Worm (Caenorhabditis elegans): ENCODE measurements around the gene C01G6.4.

Gene C01G6.4

DNA sequence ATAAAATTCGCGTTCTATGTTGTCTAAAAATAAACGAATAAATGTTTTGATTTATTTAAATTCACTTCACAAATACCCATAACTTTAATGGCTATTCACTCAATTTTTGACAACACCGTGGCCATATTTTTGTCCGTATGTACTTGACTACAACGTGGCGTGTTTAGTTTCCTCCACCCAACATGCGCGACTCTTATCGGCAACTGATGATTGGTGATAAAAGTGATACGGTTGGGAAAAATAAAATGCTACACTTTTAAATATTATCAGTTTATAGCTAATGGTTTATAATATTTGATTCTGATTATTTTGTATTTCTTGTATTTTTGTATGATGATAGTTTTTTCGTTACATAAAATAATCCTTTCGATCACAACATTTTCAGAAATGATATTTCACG is 18.8 kb upstream of the C01G6.4 start, which contains the start of gene acs-7:
TSS of gene acs-7 (plus strand) at position 386 of the 400 bp plus-strand sequence.
- no peak for TF ChIP-seq unc-62 (GFP tag; optimal IDR thresholded peaks at IDR 0.05)

DNA sequence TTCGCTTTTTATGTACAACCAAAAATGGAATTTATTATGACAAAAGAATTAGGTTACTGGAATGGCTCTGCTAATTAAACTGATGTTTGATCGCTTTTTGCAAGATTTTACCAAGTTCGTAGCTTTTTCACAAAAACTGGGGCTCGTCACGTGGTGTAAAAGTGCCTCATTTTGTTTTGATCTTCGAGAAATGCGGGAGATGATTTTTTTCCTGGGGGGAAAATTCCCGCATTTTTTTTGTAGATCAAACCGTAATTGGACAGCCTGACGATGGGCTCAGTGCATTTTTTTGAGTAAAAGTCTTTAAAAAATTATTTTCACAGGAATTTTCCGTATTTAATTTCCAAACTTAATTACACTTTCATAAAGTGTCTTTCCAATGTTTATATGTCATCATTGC is 16.3 kb upstream of the C01G6.4 start:
- no peak for TF ChIP-seq unc-62 (GFP tag; optimal IDR thresholded peaks at IDR 0.05)

DNA sequence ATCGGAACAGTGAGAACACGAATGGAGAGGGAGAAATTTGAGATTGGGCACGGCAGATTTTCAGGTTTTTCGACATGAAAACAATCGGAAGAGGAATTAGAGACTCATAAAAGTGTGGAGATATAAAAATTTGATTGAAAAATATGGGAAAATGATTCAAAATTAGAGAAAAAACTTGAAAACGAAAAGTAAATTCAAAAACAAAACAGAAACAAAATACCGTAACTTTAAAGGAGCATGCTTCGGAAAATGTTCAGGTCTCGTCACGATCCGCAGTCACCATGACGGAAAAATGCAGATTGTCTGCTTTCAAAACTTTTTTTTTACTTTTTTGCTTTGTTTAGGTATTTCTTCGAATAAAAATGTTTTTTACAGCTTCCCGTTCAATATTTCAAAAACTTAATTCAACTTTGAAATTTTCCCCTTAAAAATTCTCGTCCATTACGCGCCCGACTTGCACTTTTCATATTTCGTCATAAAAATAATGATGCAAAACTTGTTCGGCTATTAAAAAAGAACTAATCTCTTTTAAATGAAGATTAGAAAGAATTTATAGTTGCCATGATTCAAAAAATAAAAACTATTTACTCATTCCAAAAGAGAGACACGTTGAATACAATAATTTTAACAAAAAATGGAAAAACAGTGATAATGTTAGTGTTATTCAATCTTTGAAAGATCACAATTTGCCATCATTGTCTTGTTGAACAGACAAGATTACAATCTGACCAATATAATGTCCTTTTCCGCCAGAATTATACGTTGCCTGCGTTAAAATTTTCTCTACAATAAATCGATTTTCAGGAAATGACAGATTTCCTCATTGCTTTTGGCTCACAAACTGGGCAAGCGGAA is 12.6 kb upstream of the C01G6.4 start, which contains the start of gene mtrr-1:
TSS of gene mtrr-1 (plus strand) at position 805 of the 855 bp plus-strand sequence.
- no peak for TF ChIP-seq unc-62 (GFP tag; optimal IDR thresholded peaks at IDR 0.05)

DNA sequence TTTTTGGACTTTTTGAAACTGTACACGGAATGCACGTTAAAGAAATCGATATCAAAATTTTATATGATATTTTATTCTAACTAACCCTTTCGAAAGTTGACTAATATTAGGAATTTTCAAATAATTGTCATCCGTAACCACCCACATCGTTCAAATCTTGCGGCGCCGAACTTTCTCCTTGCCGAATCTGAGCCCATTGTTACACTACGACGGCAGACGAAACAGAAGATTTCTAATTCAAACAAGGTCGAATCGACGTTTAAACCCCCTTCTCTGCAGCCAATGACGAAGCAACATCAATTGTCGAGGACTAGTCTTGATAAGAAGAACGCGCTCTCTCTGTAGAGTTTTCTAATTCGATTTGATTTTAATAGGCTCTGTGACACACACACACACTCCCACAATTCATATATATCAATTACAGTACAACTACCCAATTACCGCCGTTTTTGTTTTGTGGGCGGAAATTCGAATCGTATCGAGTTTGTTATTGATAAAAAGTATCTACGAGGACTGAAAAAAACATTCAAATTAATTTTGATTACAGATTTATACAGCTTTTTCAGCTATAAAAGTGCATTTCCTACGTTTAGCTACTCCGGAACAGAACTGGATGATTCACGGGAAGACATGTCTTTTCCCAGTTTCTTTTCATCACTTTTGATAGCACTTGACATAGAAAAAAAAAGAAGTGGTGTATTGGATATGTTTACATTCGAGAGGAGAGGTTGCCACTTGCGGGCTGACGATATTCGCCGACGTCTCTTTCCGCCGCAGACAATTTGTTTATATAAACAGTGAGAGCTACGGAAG is 11.7 kb upstream of the C01G6.4 start:
- TF ChIP-seq unc-62 (GFP tag; optimal IDR thresholded peaks at IDR 0.05), result no peak

DNA sequence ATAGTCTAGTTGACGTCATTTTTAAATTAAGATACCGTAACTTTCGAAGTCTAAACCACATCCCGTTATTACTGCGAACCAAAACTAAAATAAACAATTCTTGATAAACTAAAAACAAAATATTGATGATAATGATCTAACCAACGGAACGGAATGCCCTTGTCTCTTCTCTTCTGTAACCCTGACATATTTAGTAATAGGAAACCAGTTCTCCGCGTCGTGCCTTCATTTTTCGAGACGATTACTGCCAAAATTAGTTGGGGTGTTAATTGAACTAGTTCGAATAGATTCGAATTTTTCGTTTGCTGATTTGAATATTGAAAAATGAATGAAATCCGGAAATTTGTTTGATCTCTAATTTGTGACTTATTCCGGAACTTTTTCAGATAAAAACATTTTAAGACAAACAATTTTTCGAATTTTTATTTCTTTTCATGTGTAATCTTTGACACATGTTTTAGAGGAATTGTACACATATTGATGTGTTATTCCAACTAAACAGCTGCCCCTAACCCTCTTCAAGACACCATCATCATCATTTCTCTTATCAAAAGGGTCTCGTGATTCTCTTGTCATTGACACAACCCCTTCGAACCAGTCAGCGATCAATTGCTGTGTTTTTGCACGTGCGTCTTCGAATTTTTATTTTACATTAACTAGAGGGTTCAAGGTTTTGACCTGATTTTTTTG is 11.0 kb upstream of the C01G6.4 start:
- TF ChIP-seq unc-62 (GFP tag; optimal IDR thresholded peaks at IDR 0.05), result no peak

DNA sequence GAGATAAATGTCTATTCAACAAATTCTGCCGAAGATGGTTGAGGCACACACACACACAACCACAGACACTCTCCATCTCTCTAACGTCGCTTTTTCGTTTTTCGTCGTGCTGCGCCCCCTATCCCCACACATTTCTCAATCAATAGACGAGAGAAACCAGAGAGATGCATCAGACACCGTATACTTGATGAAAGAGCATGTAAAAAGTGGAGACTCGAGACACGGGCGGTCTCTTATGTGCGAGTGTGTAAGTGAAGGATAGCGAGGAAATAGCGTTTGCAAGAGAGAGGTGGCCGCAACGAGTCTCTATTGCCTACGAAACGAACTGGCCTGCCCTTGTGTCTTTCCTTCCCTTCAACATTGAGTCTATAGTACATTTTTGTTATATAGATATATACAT is 9.9 kb upstream of the C01G6.4 start:
- TF ChIP-seq unc-62 (GFP tag; optimal IDR thresholded peaks at IDR 0.05), result no peak

DNA sequence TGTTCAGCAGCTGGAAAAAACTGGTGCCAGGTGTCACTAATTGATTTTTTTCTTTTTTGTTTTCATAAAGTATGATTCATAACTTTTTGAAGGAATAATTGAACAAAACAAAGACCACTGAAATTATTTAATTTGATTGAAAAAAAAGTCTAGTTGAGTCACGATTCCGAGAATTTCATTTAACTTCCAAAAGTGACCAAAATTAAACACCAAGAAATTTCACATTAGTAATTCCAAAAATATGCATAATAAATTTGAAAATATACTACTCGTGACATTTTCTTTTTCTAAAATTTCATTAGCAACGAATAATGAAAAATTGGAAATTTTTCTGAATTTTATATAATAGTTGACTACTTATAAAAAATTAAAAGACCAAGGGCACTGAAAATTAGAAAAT is 9.2 kb upstream of the C01G6.4 start:
- no peak for TF ChIP-seq unc-62 (GFP tag; optimal IDR thresholded peaks at IDR 0.05)

DNA sequence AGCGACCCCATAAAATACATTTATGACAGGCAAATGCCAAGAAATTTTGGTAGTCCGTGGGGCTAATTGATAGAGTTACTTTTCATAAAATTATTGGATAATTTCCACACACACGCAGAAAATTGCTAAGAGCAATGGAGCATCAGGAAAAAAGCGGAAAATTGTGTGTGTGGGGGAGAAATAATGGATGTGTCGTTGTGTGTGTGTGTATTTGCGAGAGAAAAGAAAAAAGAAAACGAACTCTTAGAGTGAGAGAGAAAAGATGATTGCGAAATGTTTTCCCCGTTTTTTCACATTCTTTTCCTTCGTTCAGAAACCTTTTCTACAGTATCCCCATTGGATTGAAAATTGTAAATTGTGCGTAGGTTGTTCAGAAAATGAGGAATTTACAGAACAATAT is 8.8 kb upstream of the C01G6.4 start:
- no peak for TF ChIP-seq unc-62 (GFP tag; optimal IDR thresholded peaks at IDR 0.05)

DNA sequence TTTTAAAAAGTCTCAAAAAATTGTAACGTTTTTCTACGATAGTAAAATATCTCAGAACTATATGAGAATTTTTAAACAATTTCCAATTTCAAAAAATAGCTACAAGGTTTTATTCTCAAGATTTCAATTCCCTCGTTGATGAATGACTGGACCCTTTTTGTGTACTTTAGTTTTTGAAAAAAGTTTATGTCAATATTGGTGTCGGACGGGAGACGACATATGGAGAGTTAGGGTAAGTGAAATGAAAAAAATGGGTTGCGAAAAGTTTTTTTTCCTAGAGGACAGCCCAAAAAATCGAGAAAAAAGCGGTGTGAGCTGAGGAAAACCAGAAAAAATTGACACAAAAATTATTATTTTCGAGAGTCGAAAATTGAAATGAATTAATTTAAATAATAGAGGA is 8.0 kb upstream of the C01G6.4 start:
- TF ChIP-seq unc-62 (GFP tag; optimal IDR thresholded peaks at IDR 0.05), result no peak

DNA sequence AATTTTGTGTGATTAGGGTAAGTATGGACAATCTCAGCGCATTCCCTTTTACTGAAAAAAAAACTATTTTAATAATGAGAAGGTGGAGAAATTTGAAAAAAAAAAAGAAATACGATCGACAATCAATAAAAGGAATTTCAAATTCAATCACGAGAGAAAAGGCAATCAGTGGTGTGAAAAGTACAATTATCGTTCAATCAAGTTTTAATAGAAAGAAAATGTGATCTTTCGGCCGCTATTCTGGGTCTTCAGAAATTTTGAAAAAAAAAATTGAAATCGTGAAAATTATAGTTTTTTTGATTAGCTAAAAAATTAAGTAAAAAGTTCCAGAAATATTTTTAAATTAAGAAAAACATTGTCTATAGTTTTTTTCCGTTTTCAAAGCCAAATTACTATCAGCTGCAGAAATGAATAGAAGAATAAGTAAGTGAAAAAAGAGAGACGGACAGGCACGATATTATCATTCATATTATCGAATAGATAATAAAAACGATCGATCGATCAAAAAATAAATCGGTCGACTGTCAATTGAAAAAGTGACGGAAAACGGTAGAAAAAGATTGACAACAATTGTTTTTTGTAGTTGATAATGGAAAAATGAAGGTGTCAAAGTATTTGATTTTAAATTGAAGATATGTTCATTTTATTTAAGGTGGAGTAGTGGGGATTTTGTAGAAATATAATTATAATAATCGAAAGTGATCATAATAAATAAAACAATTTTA is 7.4 kb upstream of the C01G6.4 start, which contains the start of gene gldi-3:
TSS of gene gldi-3 (minus strand) at position 51 of the 725 bp plus-strand sequence.
- TF ChIP-seq unc-62 (GFP tag; optimal IDR thresholded peaks at IDR 0.05), result no peak

DNA sequence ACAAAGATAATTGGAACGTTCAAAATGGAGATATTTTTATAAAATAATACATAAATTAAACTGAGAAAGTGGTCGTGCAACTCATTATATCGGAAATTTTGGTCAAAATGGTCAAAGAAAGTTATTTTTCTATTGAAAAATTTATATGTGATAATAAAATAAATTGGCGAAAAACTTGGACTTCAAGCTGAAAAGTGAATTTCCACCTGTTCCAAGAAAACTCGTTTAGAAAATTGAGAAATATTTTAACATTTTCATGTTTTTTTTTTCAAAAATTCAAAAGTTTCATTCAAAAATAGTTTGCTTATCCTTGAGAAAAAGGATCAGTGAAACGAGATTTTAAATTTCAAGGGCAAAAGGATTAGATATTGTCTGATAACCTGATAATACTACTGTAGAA is 6.2 kb upstream of the C01G6.4 start:
- TF ChIP-seq unc-62 (GFP tag; optimal IDR thresholded peaks at IDR 0.05), result no peak

DNA sequence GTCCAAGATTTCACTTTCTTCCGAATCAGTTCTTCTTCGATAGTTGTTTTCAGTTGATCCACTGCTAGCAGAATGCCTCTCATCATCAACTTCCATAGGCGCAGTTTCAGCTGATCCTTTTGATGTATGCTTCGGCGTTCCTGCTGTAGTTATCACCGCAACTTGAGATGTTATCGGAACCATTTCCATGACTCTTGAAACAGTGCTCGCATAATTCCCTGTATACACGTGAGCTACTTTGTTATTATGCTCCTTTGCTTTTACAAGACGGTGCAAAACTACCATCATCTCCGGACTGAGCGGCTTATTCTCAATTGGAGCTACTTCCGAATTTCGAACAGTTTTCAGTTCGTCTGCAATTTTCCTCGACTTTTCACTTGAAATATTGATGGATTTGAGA is 4.3 kb upstream of the C01G6.4 start:
- TF ChIP-seq unc-62 (GFP tag; optimal IDR thresholded peaks at IDR 0.05), result no peak

DNA sequence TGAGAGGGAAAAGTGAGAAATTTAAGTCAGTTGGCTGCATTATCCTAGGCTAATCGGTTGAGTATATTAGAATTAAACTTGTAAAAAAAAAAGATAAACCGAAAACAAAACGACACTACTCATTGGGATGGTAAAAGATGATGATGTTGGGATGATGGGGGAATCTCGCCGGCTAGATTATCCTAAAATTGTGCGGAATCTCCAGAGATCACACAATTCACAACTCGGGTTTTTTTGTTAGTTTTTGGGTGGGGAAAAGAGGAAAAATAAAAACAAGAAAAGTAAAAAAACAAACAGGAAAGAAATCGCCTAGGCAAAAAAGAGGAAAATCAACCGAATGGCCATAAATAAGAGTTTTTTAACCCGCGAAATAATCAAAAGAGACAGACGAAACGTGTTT is 2.3 kb upstream of the C01G6.4 start:
- TF ChIP-seq unc-62 (GFP tag; optimal IDR thresholded peaks at IDR 0.05), result no peak

DNA sequence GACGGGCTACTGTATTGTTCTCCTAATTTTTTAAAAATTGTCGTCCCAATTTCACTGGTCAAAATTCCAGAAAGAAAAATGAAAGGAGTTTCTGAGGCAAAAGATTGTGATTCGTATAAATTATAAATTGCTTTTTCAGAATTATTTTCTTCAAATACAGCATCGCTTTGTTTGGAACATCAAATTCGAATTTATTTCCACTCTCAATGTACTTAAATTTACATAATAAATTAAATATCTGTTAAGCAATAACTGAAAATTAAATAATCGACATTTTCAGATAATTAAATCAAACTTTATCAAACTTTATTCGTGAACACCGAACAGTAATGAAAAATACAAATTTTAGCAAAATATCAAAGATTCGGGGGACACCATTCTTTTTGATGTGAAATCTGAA is 1.9 kb upstream of the C01G6.4 start:
- TF ChIP-seq unc-62 (GFP tag; optimal IDR thresholded peaks at IDR 0.05), result no peak

DNA sequence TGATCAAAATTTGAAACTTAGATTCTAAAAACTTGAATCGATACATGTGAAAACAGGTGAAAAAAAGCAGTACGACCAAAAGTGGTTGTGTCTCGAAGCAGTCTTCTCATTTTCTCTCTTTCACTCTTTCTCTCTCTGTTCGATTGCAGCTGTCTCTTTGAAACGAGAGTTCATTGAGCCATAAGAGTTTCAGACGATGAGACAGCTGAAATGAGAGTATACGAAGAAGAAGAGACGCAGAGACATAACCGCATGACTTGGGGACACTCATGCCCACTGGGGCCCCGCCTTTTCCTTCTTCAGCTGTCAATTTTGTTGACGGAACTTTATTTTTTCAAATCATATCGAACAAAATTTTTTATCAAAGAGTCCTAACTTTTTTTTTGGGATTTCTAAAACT is 1.1 kb upstream of the C01G6.4 start:
- TF ChIP-seq unc-62 (GFP tag; optimal IDR thresholded peaks at IDR 0.05), result no peak
